Fruit fly (Drosophila melanogaster) whole organism, embryonic: Measurements from ENCODE around the gene CG11975.

Experiments
- ATbp ChIP-seq: fragments of 200-800 bp; sonication (Bioruptor generic); optimal IDR thresholded peaks from 2 replicates; lab custom pipeline; 2017; ENCODE audit warnings: missing biosample characterization, mild to moderate bottlenecking, missing genetic modification characterization, missing genetic modification reagents
- Asciz ChIP-seq: fragments of 200-800 bp; sonication (Bioruptor generic); optimal IDR thresholded peaks from 2 replicates; lab custom pipeline; 2017; ENCODE audit warnings: missing biosample characterization, mild to moderate bottlenecking, missing genetic modification characterization, missing genetic modification reagents
- B-H1 ChIP-seq: fragments of 200-800 bp; sonication (Bioruptor generic); IDR thresholded peaks from 3 replicates; pipeline ENCODE4 v1.3.6; 2022; ENCODE audit warnings: missing biosample characterization, missing genetic modification characterization
- CG10462 ChIP-seq: fragments of 200-800 bp; sonication (Bioruptor generic); optimal IDR thresholded peaks from 2 replicates; lab custom pipeline; 2016; ENCODE audit warnings: missing biosample characterization, missing genetic modification characterization
- CG10654 ChIP-seq: fragments of 200-800 bp; sonication (Bioruptor generic); optimal IDR thresholded peaks from 2 replicates; lab custom pipeline; 2016; ENCODE audit warnings: missing biosample characterization, missing genetic modification characterization
- CG12236 ChIP-seq: fragments of 200-800 bp; sonication (Bioruptor generic); optimal IDR thresholded peaks from 2 replicates; lab custom pipeline; 2016; ENCODE audit warnings: missing biosample characterization, missing genetic modification characterization
- CG12299 ChIP-seq: fragments of 200-800 bp; sonication (Bioruptor generic); optimal IDR thresholded peaks from 2 replicates; lab custom pipeline; 2018; ENCODE audit warnings: missing biosample characterization, mild to moderate bottlenecking, missing genetic modification characterization
- CG15269 ChIP-seq: fragments of 200-800 bp; sonication (Bioruptor generic); optimal IDR thresholded peaks from 2 replicates; lab custom pipeline; 2018; ENCODE audit warnings: missing biosample characterization, mild to moderate bottlenecking, missing genetic modification characterization, moderate library complexity
- CG16813 ChIP-seq: fragments of 200-800 bp; sonication (Bioruptor generic); IDR thresholded peaks from 3 replicates; pipeline ENCODE4 v1.3.6; 2022; ENCODE audit warnings: missing biosample characterization, missing genetic modification characterization; ENCODE audit not compliant: partially characterized antibody
- CG17328 ChIP-seq: fragments of 200-800 bp; sonication (Bioruptor generic); IDR thresholded peaks from 2 replicates; pipeline ENCODE4 v1.3.6; 2022; ENCODE audit warnings: missing biosample characterization, missing genetic modification characterization
- CG17385 ChIP-seq: fragments of 200-800 bp; sonication (Bioruptor generic); optimal IDR thresholded peaks from 3 replicates; lab custom pipeline; 2018; ENCODE audit warnings: missing biosample characterization, mild to moderate bottlenecking, missing genetic modification characterization
- CG2116 ChIP-seq: fragments of 200-800 bp; sonication (Bioruptor generic); optimal IDR thresholded peaks from 3 replicates; lab custom pipeline; 2018; ENCODE audit warnings: missing biosample characterization, mild to moderate bottlenecking, missing genetic modification characterization
- CG2199 ChIP-seq: fragments of 200-800 bp; sonication (Bioruptor generic); IDR thresholded peaks from 3 replicates; pipeline ENCODE4 v1.3.6; 2022; ENCODE audit warnings: missing biosample characterization, missing genetic modification characterization
- CG2875 ChIP-seq: fragments of 200-800 bp; sonication (Bioruptor generic); optimal IDR thresholded peaks from 2 replicates; lab custom pipeline; 2017; ENCODE audit warnings: missing biosample characterization, mild to moderate bottlenecking, missing genetic modification characterization, missing genetic modification reagents
- CG2889 ChIP-seq: fragments of 200-800 bp; sonication (Bioruptor generic); IDR thresholded peaks from 3 replicates; pipeline ENCODE4 v1.3.6; 2022; ENCODE audit warnings: missing biosample characterization, missing genetic modification characterization
- CG3163 ChIP-seq: fragments of 200-800 bp; sonication (Bioruptor generic); optimal IDR thresholded peaks from 3 replicates; lab custom pipeline; 2016; ENCODE audit warnings: missing biosample characterization, missing genetic modification characterization
- CG43689 ChIP-seq: fragments of 200-800 bp; sonication (Bioruptor generic); IDR thresholded peaks from 2 replicates; pipeline ENCODE4 v1.3.6; 2022; ENCODE audit warnings: missing biosample characterization, missing genetic modification characterization
- CG4730 ChIP-seq: fragments of 200-800 bp; sonication (Bioruptor generic); IDR thresholded peaks from 2 replicates; pipeline ENCODE4 v1.3.6; 2022; ENCODE audit warnings: missing biosample characterization, missing genetic modification characterization
- CG6654 ChIP-seq: fragments of 200-800 bp; sonication (Bioruptor generic); optimal IDR thresholded peaks from 2 replicates; lab custom pipeline; 2017; ENCODE audit warnings: missing biosample characterization, mild to moderate bottlenecking, missing genetic modification characterization
- CG6689 ChIP-seq: fragments of 200-800 bp; sonication (Bioruptor generic); IDR thresholded peaks from 2 replicates; pipeline ENCODE4 v1.3.6; 2022; ENCODE audit warnings: missing biosample characterization, missing genetic modification characterization
- CG8478 ChIP-seq: fragments of >200 bp; optimal IDR thresholded peaks from 2 replicates; lab custom pipeline; 2018
- CoRest ChIP-seq: fragments of 200-800 bp; sonication (Bioruptor generic); optimal IDR thresholded peaks from 3 replicates; lab custom pipeline; 2018; ENCODE audit warnings: missing biosample characterization, mild to moderate bottlenecking, missing genetic modification characterization, moderate library complexity
- Jarid2 ChIP-seq: fragments of 200-800 bp; sonication (Bioruptor generic); optimal IDR thresholded peaks from 3 replicates; lab custom pipeline; 2017; ENCODE audit warnings: mild to moderate bottlenecking, missing biosample characterization, missing genetic modification reagents, missing genetic modification characterization
- Mad ChIP-seq: fragments of 200-800 bp; sonication (Bioruptor generic); optimal IDR thresholded peaks from 2 replicates; lab custom pipeline; 2016; ENCODE audit warnings: missing biosample characterization, missing genetic modification characterization
- Meics ChIP-seq: fragments of 200-800 bp; sonication (Bioruptor generic); optimal IDR thresholded peaks from 2 replicates; lab custom pipeline; 2017; ENCODE audit warnings: missing biosample characterization, mild to moderate bottlenecking, missing genetic modification characterization
- Mes4 ChIP-seq: fragments of 200-800 bp; sonication (Bioruptor generic); optimal IDR thresholded peaks from 2 replicates; lab custom pipeline; 2016; ENCODE audit warnings: missing biosample characterization, missing genetic modification characterization
- NC2β ChIP-seq: fragments of 200-800 bp; sonication (Bioruptor generic); optimal IDR thresholded peaks from 2 replicates; lab custom pipeline; 2016; ENCODE audit warnings: missing biosample characterization, missing genetic modification characterization
- Oaz ChIP-seq: fragments of 200-800 bp; sonication (Bioruptor generic); IDR thresholded peaks from 2 replicates; pipeline ENCODE4 v1.3.6; 2022; ENCODE audit warnings: missing biosample characterization, missing genetic modification characterization
- Rfx ChIP-seq: fragments of 200-800 bp; sonication (Bioruptor generic); IDR thresholded peaks from 2 replicates; pipeline ENCODE4 v1.3.6; 2022; ENCODE audit warnings: missing biosample characterization, missing genetic modification characterization
- Sox100B ChIP-seq: fragments of 200-800 bp; sonication (Bioruptor generic); optimal IDR thresholded peaks from 3 replicates; lab custom pipeline; 2018; ENCODE audit warnings: missing biosample characterization, mild to moderate bottlenecking, missing genetic modification characterization
- TFAM ChIP-seq: fragments of 200-800 bp; sonication (Bioruptor generic); optimal IDR thresholded peaks from 2 replicates; lab custom pipeline; 2017; ENCODE audit warnings: missing biosample characterization, missing genetic modification characterization, inconsistent platforms
- Taf1 ChIP-seq: fragments of 200-800 bp; sonication (Bioruptor generic); IDR thresholded peaks from 2 replicates; pipeline ENCODE4 v1.3.6; 2022; ENCODE audit warnings: missing biosample characterization, missing genetic modification characterization
- Trl ChIP-seq, 3 experiments: fragments of >200 bp in 2 of 3; fragments of 200-800 bp in 1 of 3; sonication (Bioruptor generic) in 1 of 3; optimal IDR thresholded peaks; 2 replicates in 1 of 3; 3 replicates in 2 of 3; lab custom pipeline; 2016 to 2017; ENCODE audit warnings: missing biosample characterization in 1 of 3, missing genetic modification characterization in 1 of 3
- ab ChIP-seq: fragments of 200-800 bp; sonication (Bioruptor generic); optimal IDR thresholded peaks from 2 replicates; lab custom pipeline; 2016; ENCODE audit warnings: missing biosample characterization, missing genetic modification characterization
- ara ChIP-seq: fragments of 200-800 bp; sonication (Bioruptor generic); IDR thresholded peaks from 2 replicates; pipeline ENCODE4 v1.3.6; 2022; ENCODE audit warnings: missing biosample characterization, missing genetic modification characterization
- bbx ChIP-seq: fragments of 200-800 bp; sonication (Bioruptor generic); IDR thresholded peaks from 2 replicates; pipeline ENCODE4 v1.3.6; 2022; ENCODE audit warnings: missing biosample characterization, missing genetic modification characterization; ENCODE audit not compliant: partially characterized antibody
- bigmax ChIP-seq: fragments of 200-800 bp; sonication (Bioruptor generic); optimal IDR thresholded peaks from 2 replicates; lab custom pipeline; 2018; ENCODE audit warnings: missing biosample characterization, mild to moderate bottlenecking, missing genetic modification characterization
- ewg ChIP-seq: fragments of 200-800 bp; sonication (Bioruptor generic); optimal IDR thresholded peaks from 3 replicates; lab custom pipeline; 2017; ENCODE audit warnings: mild to moderate bottlenecking, missing biosample characterization, missing genetic modification reagents, missing genetic modification characterization
- ftz-f1 ChIP-seq: fragments of 200-800 bp; sonication (Bioruptor generic); optimal IDR thresholded peaks from 2 replicates; lab custom pipeline; 2016; ENCODE audit warnings: missing biosample characterization, missing genetic modification characterization
- her ChIP-seq: fragments of 200-800 bp; sonication (Bioruptor generic); optimal IDR thresholded peaks from 2 replicates; lab custom pipeline; 2016; ENCODE audit warnings: missing biosample characterization, missing genetic modification characterization
- jigr1 ChIP-seq: fragments of 200-800 bp; sonication (Bioruptor generic); IDR thresholded peaks from 3 replicates; pipeline ENCODE4 v1.3.6; 2022; ENCODE audit warnings: missing biosample characterization, missing genetic modification characterization
- kah ChIP-seq: fragments of 200-800 bp; sonication (Bioruptor generic); optimal IDR thresholded peaks from 2 replicates; lab custom pipeline; 2018; ENCODE audit warnings: missing biosample characterization, mild to moderate bottlenecking, missing genetic modification characterization
- lov ChIP-seq, 2 experiments: fragments of 200-800 bp in 1 of 2; fragments of >200 bp in 1 of 2; sonication (Bioruptor generic) in 1 of 2; IDR thresholded peaks in 1 of 2; optimal IDR thresholded peaks in 1 of 2; 2 replicates in 1 of 2; 3 replicates in 1 of 2; pipeline versions ENCODE4 v1.3.6 to Lab custom; 2017 to 2022; ENCODE audit warnings: missing biosample characterization in 1 of 2, missing genetic modification characterization in 1 of 2
- nom ChIP-seq: fragments of 200-800 bp; sonication (Bioruptor generic); optimal IDR thresholded peaks from 2 replicates; lab custom pipeline; 2017; ENCODE audit warnings: missing biosample characterization, missing genetic modification characterization, mild to moderate bottlenecking, moderate library complexity, missing genetic modification reagents
- peb ChIP-seq: fragments of 200-800 bp; sonication (Bioruptor generic); IDR thresholded peaks from 2 replicates; pipeline ENCODE4 v1.3.6; 2022; ENCODE audit warnings: missing biosample characterization, missing genetic modification characterization
- pnt ChIP-seq: fragments of 200-800 bp; sonication (Bioruptor generic); optimal IDR thresholded peaks from 3 replicates; lab custom pipeline; 2016; ENCODE audit warnings: missing biosample characterization, missing genetic modification characterization
- run ChIP-seq: fragments of 200-800 bp; sonication (Bioruptor generic); optimal IDR thresholded peaks from 3 replicates; lab custom pipeline; 2018; ENCODE audit warnings: missing biosample characterization, mild to moderate bottlenecking, missing genetic modification characterization
- sens ChIP-seq: fragments of 200-800 bp; sonication (Bioruptor generic); peaks from one replicate; lab custom pipeline; 2016; ENCODE audit warnings: missing biosample characterization, missing genetic modification characterization
- shn ChIP-seq: fragments of 200-800 bp; sonication (Bioruptor generic); optimal IDR thresholded peaks from 3 replicates; lab custom pipeline; 2016; ENCODE audit warnings: missing biosample characterization, missing genetic modification characterization
- stc ChIP-seq: fragments of 200-800 bp; sonication (Bioruptor generic); IDR thresholded peaks from 2 replicates; pipeline ENCODE4 v1.3.6; 2022; ENCODE audit warnings: missing biosample characterization, missing genetic modification characterization
- usp ChIP-seq: fragments of >200 bp; optimal IDR thresholded peaks from 2 replicates; lab custom pipeline; 2017; ENCODE audit warnings: missing biosample characterization, missing genetic modification characterization
- zen2 ChIP-seq: fragments of 200-800 bp; sonication (Bioruptor generic); IDR thresholded peaks from 3 replicates; pipeline ENCODE4 v1.3.6; 2022; ENCODE audit warnings: missing biosample characterization, missing genetic modification characterization; ENCODE audit not compliant: partially characterized antibody

Gene CG11975

dm6 chr3R:9039448-9039847 lies 46.4 kb downstream of the CG11975 start, which contains the start of gene neur (continued):
- TF ChIP-seq CG2875 (GFP tag; lab: Kevin White, UChicago) (no peak), CG10462 (GFP tag; lab: Kevin White, UChicago) (no peak), CG3163 (peak; percentile 18), CG2116 (GFP tag; lab: Kevin White, UChicago) (peak; percentile 54), Trl (optimal IDR thresholded peaks at IDR 0.05; lab: Kevin White, UChicago) (no peak), Trl (GFP tag; optimal IDR thresholded peaks at IDR 0.05; lab: Kevin White, UChicago) (no peak), Mad (GFP tag; lab: Kevin White, UChicago) (no peak), ATbp (GFP tag; lab: Kevin White, UChicago) (no peak), Asciz (GFP tag; lab: Kevin White, UChicago) (no peak), CG12299 (tag; lab: Kevin White, UChicago) (no peak), Sox100B (peak; percentile 8), CoRest (peak; percentile 75), CG17328 (GFP tag; lab: Robert Waterston, UW) (no peak), CG6689 (GFP tag; lab: Robert Waterston, UW) (no peak), TFAM (no peak), B-H1 (GFP tag; lab: Robert Waterston, UW) (no peak), bbx (GFP tag; lab: Robert Waterston, UW) (peak; percentile 60; the same call in 1 of the 2 replicates), usp (GFP tag; lab: Kevin White, UChicago) (no peak), Oaz (GFP tag; lab: Robert Waterston, UW) (no peak), lov (optimal IDR thresholded peaks at IDR 0.05; lab: Kevin White, UChicago) (no peak), lov (GFP tag; IDR thresholded peaks at IDR 0.05; lab: Robert Waterston, UW) (no peak), jigr1 (GFP tag; lab: Robert Waterston, UW) (no peak), ara (no peak), Mes4 (GFP tag; lab: Kevin White, UChicago) (peak; percentile 26), her (GFP tag; lab: Kevin White, UChicago) (no peak), CG8478 (lab: Kevin White, UChicago) (no peak), kah (GFP tag; lab: Kevin White, UChicago) (no peak), ab (no peak), Jarid2 (GFP tag; lab: Kevin White, UChicago) (no peak), ftz-f1 (GFP tag; lab: Kevin White, UChicago) (no peak), CG4730 (GFP tag; lab: Robert Waterston, UW) (no peak), run (tag; lab: Kevin White, UChicago) (no peak), CG12236 (GFP tag; lab: Kevin White, UChicago) (no peak), CG2199 (no peak), nom (GFP tag; lab: Kevin White, UChicago) (no peak), stc (GFP tag; lab: Robert Waterston, UW) (no peak), CG43689 (no peak), Meics (GFP tag; lab: Kevin White, UChicago) (peak; percentile 18), CG15269 (tag; lab: Kevin White, UChicago) (no peak), CG10654 (GFP tag; lab: Kevin White, UChicago) (no peak), CG2889 (GFP tag; lab: Robert Waterston, UW) (no peak), zen2 (GFP tag; lab: Robert Waterston, UW) (peak; percentile 56; the same call in 1 of the 3 replicates), CG16813 (peak; percentile 71), Taf1 (GFP tag; lab: Robert Waterston, UW) (no peak), CG6654 (GFP tag; lab: Kevin White, UChicago) (no peak), sens (peak; percentile 76), bigmax (GFP tag; lab: Kevin White, UChicago) (no peak), peb (GFP tag; lab: Robert Waterston, UW) (no peak), shn (GFP tag; lab: Kevin White, UChicago) (no peak), NC2β (GFP tag; lab: Kevin White, UChicago) (peak; percentile 26), Rfx (GFP tag; lab: Robert Waterston, UW) (peak; percentile 35), CG17385 (GFP tag; lab: Kevin White, UChicago) (no peak), pnt (no peak), ewg (no peak)
